Worm (Caenorhabditis elegans) whole organism, L3 larva: ENCODE results near the gene K11H12.11.

Experiments used
- R02D3.7 ChIP-seq: fragments of 150-350 bp; optimal IDR thresholded peaks from 2 replicates; lab custom pipeline; 2014; ENCODE audit warnings: missing biosample characterization, missing genetic modification characterization
- ZK546.5 ChIP-seq: sonication (generic microtip); optimal IDR thresholded peaks from 2 replicates; lab custom pipeline; 2017; ENCODE audit warnings: missing biosample characterization, missing genetic modification characterization
- aly-2 ChIP-seq: fragments of 150-350 bp; optimal IDR thresholded peaks from 2 replicates; lab custom pipeline; 2014; ENCODE audit warnings: missing biosample characterization, missing genetic modification characterization
- ama-1 ChIP-seq: fragments of 150-350 bp; optimal IDR thresholded peaks from 2 replicates; lab custom pipeline; 2018
- ceh-16 ChIP-seq: sonication (generic microtip); optimal IDR thresholded peaks from 2 replicates; lab custom pipeline; 2017; ENCODE audit warnings: missing biosample characterization, missing genetic modification characterization
- ceh-28 ChIP-seq: fragments of 150-350 bp; optimal IDR thresholded peaks from 2 replicates; lab custom pipeline; 2014; ENCODE audit warnings: missing biosample characterization, missing genetic modification reagents, missing genetic modification characterization
- ceh-82 ChIP-seq: fragments of 150-350 bp; optimal IDR thresholded peaks from 2 replicates; lab custom pipeline; 2014; ENCODE audit warnings: missing biosample characterization, missing genetic modification characterization
- ceh-9 ChIP-seq: sonication (generic microtip); optimal IDR thresholded peaks from 2 replicates; lab custom pipeline; 2018; ENCODE audit warnings: missing biosample characterization, missing genetic modification characterization
- daf-12 ChIP-seq: fragments of 150-350 bp; optimal IDR thresholded peaks from 2 replicates; lab custom pipeline; 2014; ENCODE audit warnings: missing biosample characterization, missing genetic modification reagents, missing genetic modification characterization
- egl-27 ChIP-seq: sonication (generic microtip); optimal IDR thresholded peaks from 4 replicates; lab custom pipeline; 2017; ENCODE audit warnings: missing biosample characterization, missing genetic modification reagents, missing genetic modification characterization
- egl-5 ChIP-seq: fragments of 150-350 bp; optimal IDR thresholded peaks from 2 replicates; lab custom pipeline; 2017; ENCODE audit warnings: missing biosample characterization, missing genetic modification reagents, missing genetic modification characterization, inconsistent platforms
- elt-1 ChIP-seq: fragments of 150-350 bp; optimal IDR thresholded peaks from 2 replicates; lab custom pipeline; 2014; ENCODE audit warnings: missing biosample characterization, missing genetic modification characterization
- elt-2 ChIP-seq: sonication (generic microtip); optimal IDR thresholded peaks from 2 replicates; lab custom pipeline; 2016; ENCODE audit warnings: missing genetic modification reagents, mild to moderate bottlenecking, missing genetic modification characterization, missing compliant biosample characterization
- elt-3 ChIP-seq, 3 experiments: fragments of 150-350 bp in 1 of 3; sonication (generic microtip) in 2 of 3; optimal IDR thresholded peaks; 2 replicates in 2 of 3; 4 replicates in 1 of 3; lab custom pipeline; 2014 to 2017; ENCODE audit warnings: missing biosample characterization in 3 of 3, missing genetic modification characterization in 3 of 3
- eor-1 ChIP-seq, 2 experiments: fragments of 150-350 bp; optimal IDR thresholded peaks; 2 replicates each; lab custom pipeline; 2014 to 2018; ENCODE audit warnings: missing biosample characterization in 2 of 2, missing genetic modification characterization in 2 of 2
- fkh-10 ChIP-seq: sonication (generic microtip); optimal IDR thresholded peaks from 2 replicates; lab custom pipeline; 2017; ENCODE audit warnings: missing biosample characterization, missing genetic modification reagents, missing genetic modification characterization
- fkh-2 ChIP-seq: fragments of 150-350 bp; optimal IDR thresholded peaks from 2 replicates; lab custom pipeline; 2014; ENCODE audit warnings: missing biosample characterization, missing genetic modification reagents, missing genetic modification characterization
- fos-1 ChIP-seq: fragments of 150-350 bp; optimal IDR thresholded peaks from 2 replicates; lab custom pipeline; 2014; ENCODE audit warnings: missing biosample characterization, missing genetic modification characterization
- hmg-11 ChIP-seq: sonication (generic microtip); optimal IDR thresholded peaks from 2 replicates; lab custom pipeline; 2016; ENCODE audit warnings: missing genetic modification characterization, missing compliant biosample characterization
- jun-1 ChIP-seq: fragments of 150-350 bp; optimal IDR thresholded peaks from 2 replicates; lab custom pipeline; 2014; ENCODE audit warnings: missing biosample characterization, missing genetic modification reagents, missing genetic modification characterization
- lin-15B ChIP-seq: fragments of 150-350 bp; optimal IDR thresholded peaks from 2 replicates; lab custom pipeline; 2014; ENCODE audit warnings: missing biosample characterization, missing genetic modification characterization
- lin-39 ChIP-seq: fragments of 150-350 bp; optimal IDR thresholded peaks from 2 replicates; lab custom pipeline; 2018; ENCODE audit warnings: missing biosample characterization, missing genetic modification reagents, missing genetic modification characterization
- lsy-12 ChIP-seq: sonication (generic microtip); optimal IDR thresholded peaks from 2 replicates; lab custom pipeline; 2016; ENCODE audit warnings: mild to moderate bottlenecking, missing genetic modification characterization, missing compliant biosample characterization
- mdl-1 ChIP-seq: fragments of 150-350 bp; optimal IDR thresholded peaks from 2 replicates; lab custom pipeline; 2014; ENCODE audit warnings: missing biosample characterization, missing genetic modification characterization
- mml-1 ChIP-seq: fragments of 150-350 bp; sonication (generic microtip); optimal IDR thresholded peaks from 3 replicates; lab custom pipeline; 2014; ENCODE audit warnings: missing biosample characterization, missing genetic modification characterization
- nfya-1 ChIP-seq: sonication (generic microtip); optimal IDR thresholded peaks from 2 replicates; lab custom pipeline; 2017; ENCODE audit warnings: missing genetic modification characterization, mild to moderate bottlenecking, missing compliant biosample characterization, antibody characterized with exemption, moderate library complexity; ENCODE audit not compliant: insufficient read depth
- nhr-11 ChIP-seq: fragments of 150-350 bp; optimal IDR thresholded peaks from 2 replicates; lab custom pipeline; 2014; ENCODE audit warnings: missing biosample characterization, missing genetic modification characterization
- nhr-12 ChIP-seq: fragments of 150-350 bp; optimal IDR thresholded peaks from 2 replicates; lab custom pipeline; 2014; ENCODE audit warnings: missing biosample characterization, missing genetic modification characterization
- nhr-23 ChIP-seq: fragments of 150-350 bp; optimal IDR thresholded peaks from 2 replicates; lab custom pipeline; 2014; ENCODE audit warnings: missing biosample characterization, missing genetic modification reagents, missing genetic modification characterization
- nhr-237 ChIP-seq: fragments of 150-350 bp; optimal IDR thresholded peaks from 2 replicates; lab custom pipeline; 2014; ENCODE audit warnings: missing biosample characterization, missing genetic modification characterization
- nhr-25 ChIP-seq: sonication (generic microtip); optimal IDR thresholded peaks from 2 replicates; lab custom pipeline; 2017; ENCODE audit warnings: missing biosample characterization, missing genetic modification characterization
- nhr-28 ChIP-seq: fragments of 150-350 bp; optimal IDR thresholded peaks from 2 replicates; lab custom pipeline; 2014; ENCODE audit warnings: missing biosample characterization, missing genetic modification characterization
- nhr-43 ChIP-seq: sonication (generic microtip); optimal IDR thresholded peaks from 2 replicates; lab custom pipeline; 2016; ENCODE audit warnings: mild to moderate bottlenecking, missing genetic modification characterization, missing compliant biosample characterization; ENCODE audit not compliant: poor library complexity, severe bottlenecking
- nhr-67 ChIP-seq: fragments of 150-350 bp; optimal IDR thresholded peaks from 2 replicates; lab custom pipeline; 2014; ENCODE audit warnings: missing biosample characterization, missing genetic modification characterization
- nhr-76 ChIP-seq: fragments of 150-350 bp; sonication (generic microtip); optimal IDR thresholded peaks from 5 replicates; lab custom pipeline; 2014; ENCODE audit warnings: missing biosample characterization, missing genetic modification characterization
- nhr-77 ChIP-seq: fragments of 150-350 bp; optimal IDR thresholded peaks from 2 replicates; lab custom pipeline; 2014; ENCODE audit warnings: missing biosample characterization, missing genetic modification characterization
- pha-4 ChIP-seq: fragments of 150-350 bp; optimal IDR thresholded peaks from 2 replicates; lab custom pipeline; 2014; ENCODE audit warnings: missing biosample characterization, missing genetic modification reagents, missing genetic modification characterization
- pqm-1 ChIP-seq: fragments of 150-350 bp; optimal IDR thresholded peaks from 2 replicates; lab custom pipeline; 2017; ENCODE audit warnings: missing biosample characterization, missing genetic modification characterization, inconsistent platforms
- sea-2 ChIP-seq: fragments of 150-350 bp; sonication (generic microtip); optimal IDR thresholded peaks from 4 replicates; lab custom pipeline; 2014; ENCODE audit warnings: missing biosample characterization, missing genetic modification reagents, missing genetic modification characterization
- skn-1 ChIP-seq: fragments of 150-350 bp; optimal IDR thresholded peaks from 2 replicates; lab custom pipeline; 2014; ENCODE audit warnings: missing biosample characterization, missing genetic modification characterization
- snpc-4 ChIP-seq: fragments of 150-350 bp; optimal IDR thresholded peaks from 2 replicates; lab custom pipeline; 2014; ENCODE audit warnings: missing biosample characterization, missing genetic modification characterization
- tbx-2 ChIP-seq: sonication (generic microtip); optimal IDR thresholded peaks from 2 replicates; lab custom pipeline; 2016; ENCODE audit warnings: mild to moderate bottlenecking, missing genetic modification characterization, missing compliant biosample characterization
- unc-39 ChIP-seq: sonication (generic microtip); optimal IDR thresholded peaks from 4 replicates; lab custom pipeline; 2017; ENCODE audit warnings: missing biosample characterization, missing genetic modification characterization
- unc-62 ChIP-seq: fragments of 150-350 bp; sonication (generic microtip); optimal IDR thresholded peaks from 4 replicates; lab custom pipeline; 2014; ENCODE audit warnings: missing biosample characterization, missing genetic modification reagents, missing genetic modification characterization
- zag-1 ChIP-seq: fragments of 150-350 bp; optimal IDR thresholded peaks from 2 replicates; lab custom pipeline; 2014; ENCODE audit warnings: missing biosample characterization, missing genetic modification characterization
- ztf-11 ChIP-seq: fragments of 150-350 bp; optimal IDR thresholded peaks from 2 replicates; lab custom pipeline; 2014; ENCODE audit warnings: missing biosample characterization, missing genetic modification characterization
- ztf-4 ChIP-seq: fragments of 150-350 bp; optimal IDR thresholded peaks from 2 replicates; lab custom pipeline; 2014; ENCODE audit warnings: missing biosample characterization, missing genetic modification characterization

K11H12.11 gene

DNA sequence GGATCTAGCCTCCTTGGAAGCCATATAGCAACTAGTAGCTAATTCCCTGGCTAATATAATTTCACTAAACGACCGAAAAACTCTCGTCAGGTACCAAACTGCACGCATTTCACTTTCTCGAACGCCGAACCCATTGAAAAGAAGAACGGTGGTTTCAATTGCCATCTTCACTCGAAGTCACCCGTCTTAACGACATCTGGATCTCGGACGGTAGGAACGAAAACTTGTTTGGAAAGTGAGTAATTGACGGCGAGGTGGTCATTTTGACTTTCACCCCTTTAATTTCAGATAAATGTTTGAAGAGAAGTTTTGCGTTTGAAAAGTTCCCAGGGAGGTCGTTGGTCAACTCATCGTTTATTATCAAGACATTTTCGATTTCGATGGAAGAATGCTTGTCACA, 14.4 kb upstream of the K11H12.11 start:
- TF ChIP-seq nhr-28 (tag; lab: Kevin White, UChicago) (no peak), unc-62 (no peak), nhr-237 (tag; lab: Kevin White, UChicago) (no peak), R02D3.7 (tag; lab: Kevin White, UChicago) (no peak), mml-1 (no peak), ama-1 (no peak), lin-39 (tag; lab: Kevin White, UChicago) (no peak), ceh-28 (no peak), egl-27 (tag; lab: Kevin White, UChicago) (no peak), eor-1 (tag; optimal IDR thresholded peaks at IDR 0.05; lab: Kevin White, UChicago) (no peak), mdl-1 (tag; lab: Kevin White, UChicago) (no peak), hmg-11 (tag; lab: Kevin White, UChicago) (no peak)
- TF ChIP-seq, all 47 proteins: peak for 0

DNA sequence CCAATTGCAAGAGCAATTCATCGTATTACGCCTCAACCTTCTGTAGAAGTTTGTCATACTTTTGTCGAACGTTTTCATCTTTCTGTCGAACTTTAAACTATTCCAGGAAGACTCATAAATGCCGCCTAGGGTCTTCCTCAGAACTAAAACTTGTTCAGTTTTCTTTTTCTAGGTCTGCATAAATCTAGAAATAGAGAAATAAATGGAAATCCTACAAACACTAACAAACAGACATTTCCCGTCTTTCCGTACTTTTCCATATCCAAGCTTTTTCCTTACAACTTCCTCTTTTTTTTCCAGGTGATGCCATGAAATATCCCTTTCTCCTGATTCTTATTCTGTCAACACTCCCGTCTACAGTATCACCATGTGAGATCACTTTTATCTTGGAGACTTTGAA, 13.8 kb upstream of the K11H12.11 start, which contains the start of gene cutl-28:
TSS of gene cutl-28 (plus strand) at position 301 of the 400 bp plus-strand sequence.
- no peak for TF ChIP-seq nhr-28 (tag; lab: Kevin White, UChicago)
- no peak for TF ChIP-seq nhr-77 (tag; lab: Kevin White, UChicago)
- no peak for TF ChIP-seq jun-1 (tag; lab: Kevin White, UChicago)
- no peak for TF ChIP-seq elt-2 (tag; lab: Kevin White, UChicago)
- TF ChIP-seq nhr-23 (tag; lab: Kevin White, UChicago), result no peak
- no peak for TF ChIP-seq daf-12 (tag; lab: Kevin White, UChicago)
- no peak for TF ChIP-seq pqm-1
- TF ChIP-seq lin-15B (tag; lab: Kevin White, UChicago), result no peak
- TF ChIP-seq ceh-9, result no peak
- no peak for TF ChIP-seq sea-2 (GFP tag; lab: Kevin White, UChicago)
- no peak for TF ChIP-seq mml-1

DNA sequence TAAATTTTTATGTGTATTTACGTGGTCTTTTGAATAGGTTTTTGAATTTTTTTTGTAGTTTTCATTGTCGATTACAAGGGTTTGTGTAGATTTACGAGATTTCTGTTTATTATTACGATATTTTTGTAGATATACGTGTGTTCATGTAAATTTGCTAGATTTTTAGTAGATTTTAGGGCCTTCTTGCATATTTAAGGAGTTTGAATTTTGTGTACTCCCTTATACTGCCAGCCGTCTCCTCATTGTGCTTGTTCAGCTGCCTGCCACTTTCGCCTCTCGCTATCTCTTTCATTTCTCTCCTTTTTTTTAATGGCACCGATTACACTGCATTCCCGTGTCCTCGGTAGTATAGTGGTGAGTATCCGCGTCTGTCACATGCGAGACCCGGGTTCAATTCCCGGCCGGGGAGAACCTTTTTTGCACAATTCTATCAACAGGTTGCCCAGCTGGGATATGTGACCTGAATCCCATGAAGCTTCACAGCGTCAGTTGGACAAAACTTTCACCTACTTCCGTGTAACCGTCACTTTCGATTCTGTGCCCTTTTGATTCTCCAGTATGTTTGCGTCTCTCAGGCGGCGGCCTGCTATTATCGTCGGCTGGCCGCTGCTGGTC, 12.5 kb upstream of the K11H12.11 start:
- peak; percentile 77 for TF ChIP-seq nhr-23 (tag; lab: Kevin White, UChicago)
- no peak for TF ChIP-seq egl-27 (tag; lab: Kevin White, UChicago)
- TF ChIP-seq tbx-2, result peak; percentile 53
- TF ChIP-seq ztf-4, result no peak
- TF ChIP-seq nhr-67 (tag; lab: Kevin White, UChicago), result no peak
- TF ChIP-seq ceh-82 (tag; lab: Kevin White, UChicago), result peak; percentile 47
- no peak for TF ChIP-seq R02D3.7 (tag; lab: Kevin White, UChicago)
- TF ChIP-seq fkh-2 (tag; lab: Kevin White, UChicago), result no peak
- TF ChIP-seq zag-1 (tag; lab: Kevin White, UChicago), result no peak
- peak; percentile 65 for TF ChIP-seq jun-1 (tag; lab: Kevin White, UChicago)
- no peak for TF ChIP-seq ceh-16
- TF ChIP-seq unc-39, result no peak
- no peak for TF ChIP-seq elt-1 (tag; lab: Kevin White, UChicago)
- TF ChIP-seq nhr-237 (tag; lab: Kevin White, UChicago), result no peak
- TF ChIP-seq nhr-12 (tag; lab: Kevin White, UChicago), result no peak
- TF ChIP-seq ztf-11 (tag; lab: Kevin White, UChicago), result no peak
- TF ChIP-seq elt-2 (tag; lab: Kevin White, UChicago), result peak; percentile 46
- TF ChIP-seq lsy-12 (tag; lab: Kevin White, UChicago), result peak; percentile 55
- TF ChIP-seq ceh-9, result no peak
- no peak for TF ChIP-seq pqm-1
- peak; percentile 43 for TF ChIP-seq skn-1 (tag; lab: Kevin White, UChicago)
- TF ChIP-seq nhr-77 (tag; lab: Kevin White, UChicago), result no peak
- TF ChIP-seq ceh-28, result no peak
- peak; percentile 52 for TF ChIP-seq nhr-25 (tag; lab: Kevin White, UChicago)
- TF ChIP-seq fos-1 (tag; lab: Kevin White, UChicago), result no peak
- TF ChIP-seq nhr-28 (tag; lab: Kevin White, UChicago), result no peak
- no peak for TF ChIP-seq nhr-11
- no peak for TF ChIP-seq fkh-10 (GFP tag; lab: Kevin White, UChicago)
- TF ChIP-seq daf-12 (tag; lab: Kevin White, UChicago), result no peak
- no peak for TF ChIP-seq egl-5
- peak; percentile 0 for TF ChIP-seq mdl-1 (tag; lab: Kevin White, UChicago)
- TF ChIP-seq aly-2 (tag; lab: Kevin White, UChicago), result no peak
- TF ChIP-seq elt-3 (tag; optimal IDR thresholded peaks at IDR 0.05; lab: Kevin White, UChicago), result no peak
- peak; percentile 17 for TF ChIP-seq unc-62
- peak; percentile 83 for TF ChIP-seq hmg-11 (tag; lab: Kevin White, UChicago)
- TF ChIP-seq snpc-4 (tag; lab: Kevin White, UChicago), result peak; percentile 25
- no peak for TF ChIP-seq nhr-76
- TF ChIP-seq ama-1, result no peak
- TF ChIP-seq lin-15B (tag; lab: Kevin White, UChicago), result no peak
- no peak for TF ChIP-seq ZK546.5 (tag; lab: Kevin White, UChicago)
- no peak for TF ChIP-seq sea-2 (GFP tag; lab: Kevin White, UChicago)
- no peak for TF ChIP-seq eor-1 (tag; optimal IDR thresholded peaks at IDR 0.05; lab: Kevin White, UChicago)
- TF ChIP-seq nhr-43 (tag; lab: Kevin White, UChicago), result peak; percentile 48
- TF ChIP-seq pha-4 (tag; lab: Kevin White, UChicago), result peak; percentile 56
- no peak for TF ChIP-seq nfya-1 (tag; lab: Kevin White, UChicago)
